Worm (Caenorhabditis elegans) whole organism, midembryonic: ENCODE measurements around the gene ile-2.

ENCODE experiments used
- T22C8.4 ChIP-seq: fragments of 200-800 bp; sonication (Bioruptor generic); IDR thresholded peaks from 2 replicates; pipeline ENCODE4 v1.3.6; 2022; ENCODE audit warnings: missing genetic modification characterization, missing compliant biosample characterization
- cog-1 ChIP-seq: sonication (generic microtip); optimal IDR thresholded peaks from 2 replicates; lab custom pipeline; 2016; ENCODE audit warnings: missing genetic modification characterization, missing compliant biosample characterization
- flt-1 ChIP-seq: fragments of 200-800 bp; sonication (Bioruptor generic); IDR thresholded peaks from 2 replicates; pipeline ENCODE4 v1.3.6; 2022; ENCODE audit warnings: missing genetic modification characterization, missing compliant biosample characterization
- klf-2 ChIP-seq: fragments of 200-800 bp; sonication (Bioruptor generic); conservative IDR thresholded peaks from 2 replicates; pipeline ENCODE4 v1.3.6; 2022; ENCODE audit warnings: missing genetic modification reagents, missing genetic modification characterization, missing compliant biosample characterization
- med-1 ChIP-seq: sonication (generic microtip); optimal IDR thresholded peaks from 2 replicates; lab custom pipeline; 2017; ENCODE audit warnings: missing genetic modification characterization, mild to moderate bottlenecking, missing compliant biosample characterization, antibody characterized with exemption, missing genetic modification reagents; ENCODE audit not compliant: insufficient read depth
- ref-1 ChIP-seq: fragments of 200-800 bp; sonication (Bioruptor generic); conservative IDR thresholded peaks from 2 replicates; pipeline ENCODE4 v1.3.6; 2022; ENCODE audit warnings: missing genetic modification reagents, missing genetic modification characterization, missing compliant biosample characterization
- tab-1 ChIP-seq: fragments of 200-800 bp; sonication (Bioruptor generic); IDR thresholded peaks from 2 replicates; pipeline ENCODE4 v1.3.6; 2022; ENCODE audit warnings: missing genetic modification characterization, missing compliant biosample characterization
- ztf-23 ChIP-seq: fragments of 200-800 bp; sonication (Bioruptor generic); IDR thresholded peaks from 2 replicates; pipeline ENCODE4 v1.3.6; 2022; ENCODE audit warnings: missing genetic modification reagents, missing genetic modification characterization, missing compliant biosample characterization
- ztf-29 ChIP-seq: fragments of 200-800 bp; sonication (Bioruptor generic); IDR thresholded peaks from 2 replicates; pipeline ENCODE4 v1.3.6; 2022; ENCODE audit warnings: missing genetic modification reagents, missing genetic modification characterization, missing compliant biosample characterization

The ile-2 gene

ce11 chrX:802478-802877 is 34.1 kb downstream of the ile-2 start, which contains the start of gene gtr-1:
Gene gtr-1 (plus strand): TSS chrX:802778.
- TF ChIP-seq klf-2 (GFP tag; lab: Robert Waterston, UW) (no peak), flt-1 (no peak), ref-1 (no peak), cog-1 (no peak), ztf-23 (GFP tag; lab: Robert Waterston, UW) (no peak), ztf-29 (no peak), med-1 (GFP tag; lab: Kevin White, UChicago) (no peak), tab-1 (no peak), T22C8.4 (GFP tag; lab: Robert Waterston, UW) (no peak)

ce11 chrX:806515-806914 is 38.1 kb downstream of the ile-2 start:
- TF ChIP-seq flt-1 = peak; percentile 87
- peak; percentile 83 for TF ChIP-seq tab-1
- peak; percentile 87 for TF ChIP-seq klf-2 (GFP tag; lab: Robert Waterston, UW)
- TF ChIP-seq T22C8.4 (GFP tag; lab: Robert Waterston, UW) = no peak
- TF ChIP-seq med-1 (GFP tag; lab: Kevin White, UChicago) = peak; percentile 57
- 0 out of 2 replicates have a peak, but pooled peaks have one; percentile 16 for TF ChIP-seq ref-1
- TF ChIP-seq cog-1 = peak; percentile 98
- TF ChIP-seq ztf-29 = peak; percentile 73
- TF ChIP-seq ztf-23 (GFP tag; lab: Robert Waterston, UW) = peak; percentile 85

DNA sequence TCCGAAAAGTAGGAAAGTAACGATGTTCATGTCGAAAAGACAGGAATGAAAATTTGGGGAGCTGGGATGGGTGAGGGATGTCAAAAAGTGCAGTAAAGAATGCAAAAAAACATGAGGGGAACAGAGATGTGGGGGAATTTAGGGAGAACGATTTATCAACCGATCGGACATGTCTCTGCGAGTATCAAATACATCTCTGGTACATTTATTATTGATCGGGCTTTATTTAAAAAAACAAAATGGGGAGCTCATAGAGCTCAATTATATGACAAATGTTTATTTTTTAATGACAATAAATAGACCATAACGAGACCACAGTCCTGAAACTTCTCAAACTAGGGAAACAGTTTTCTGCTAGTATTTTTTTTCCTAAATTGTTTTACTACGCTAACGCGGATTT is 42.3 kb downstream of the ile-2 start, which contains the start of gene F25E2.2:
F25E2.2 (minus strand) TSS at position 101 of the 400 bp plus-strand sequence.
- TF ChIP-seq ztf-29 (no peak), tab-1 (no peak), cog-1 (no peak), flt-1 (no peak)

DNA sequence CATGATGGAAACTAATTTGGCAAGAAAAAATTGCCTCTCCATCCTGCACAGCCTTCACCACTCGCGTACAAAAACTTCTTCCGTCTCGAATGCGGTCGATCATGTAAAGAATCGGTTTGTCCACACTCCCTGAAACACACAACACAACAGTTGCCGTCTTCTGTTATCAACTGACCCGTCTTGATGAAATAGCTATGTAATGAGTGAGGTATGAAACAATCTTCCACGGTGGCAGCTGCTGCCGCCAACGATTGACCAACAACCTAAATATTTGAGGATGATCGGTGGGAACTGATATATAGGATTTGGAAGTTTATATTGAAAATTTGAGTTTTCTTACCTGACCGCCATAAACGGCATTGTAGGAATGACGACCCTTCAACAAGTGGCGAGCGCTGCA is 43.9 kb downstream of the ile-2 start:
- TF ChIP-seq klf-2 (GFP tag; lab: Robert Waterston, UW) (no peak), ztf-29 (no peak), T22C8.4 (GFP tag; lab: Robert Waterston, UW) (no peak), med-1 (GFP tag; lab: Kevin White, UChicago) (no peak), flt-1 (no peak), tab-1 (no peak), cog-1 (no peak), ref-1 (no peak), ztf-23 (GFP tag; lab: Robert Waterston, UW) (no peak)

DNA sequence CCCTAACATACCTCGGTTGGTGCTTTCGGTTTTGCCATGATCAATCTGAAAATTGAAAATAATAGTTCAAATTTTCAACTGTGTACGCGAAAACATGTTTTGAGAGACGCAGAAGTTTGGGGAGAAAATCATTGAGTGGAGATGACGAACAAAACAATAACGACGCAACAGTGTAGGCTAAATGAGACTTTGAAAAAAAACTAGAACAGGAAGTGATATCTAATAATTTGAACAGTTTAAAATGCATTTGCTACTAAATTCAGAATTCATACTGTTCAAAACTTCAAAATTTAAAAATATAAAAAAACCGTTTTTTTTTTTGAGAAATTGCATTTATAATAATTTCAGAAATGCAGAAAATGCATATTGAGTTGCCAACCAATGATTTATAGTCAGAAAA is 44.7 kb downstream of the ile-2 start, which contains the start of gene F25E2.3:
F25E2.3 (minus strand) TSS at position 101 of the 400 bp plus-strand sequence.
- TF ChIP-seq cog-1 (no peak), ztf-29 (no peak), ref-1 (no peak), klf-2 (GFP tag; lab: Robert Waterston, UW) (no peak), med-1 (GFP tag; lab: Kevin White, UChicago) (no peak), ztf-23 (GFP tag; lab: Robert Waterston, UW) (no peak), T22C8.4 (GFP tag; lab: Robert Waterston, UW) (no peak), flt-1 (no peak), tab-1 (no peak)

DNA sequence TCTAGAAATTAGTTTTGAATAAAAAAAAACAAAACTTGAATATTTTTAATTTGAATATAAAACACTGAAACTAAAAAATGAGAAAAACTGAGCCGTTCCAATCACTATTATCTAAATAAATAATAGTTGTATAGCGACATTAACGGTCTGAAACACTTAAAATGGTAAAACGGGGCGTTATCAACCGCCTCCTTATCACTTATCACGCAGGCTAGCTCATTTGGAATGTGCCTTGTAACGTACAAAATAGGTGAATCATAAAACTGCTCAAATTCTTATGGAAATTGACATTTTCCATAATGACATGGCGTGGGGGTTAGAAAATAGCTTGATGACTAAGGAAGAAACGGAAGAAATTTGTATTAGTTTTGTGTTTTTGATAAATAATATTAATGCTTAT is 47.5 kb downstream of the ile-2 start, which contains the start of gene ifd-2:
ifd-2 (minus strand) TSS at position 1 of the 400 bp plus-strand sequence.
- no peak for TF ChIP-seq cog-1
- TF ChIP-seq klf-2 (GFP tag; lab: Robert Waterston, UW) = no peak
- TF ChIP-seq tab-1 = no peak
- TF ChIP-seq ztf-29 = no peak
- no peak for TF ChIP-seq flt-1
- no peak for TF ChIP-seq ztf-23 (GFP tag; lab: Robert Waterston, UW)

DNA sequence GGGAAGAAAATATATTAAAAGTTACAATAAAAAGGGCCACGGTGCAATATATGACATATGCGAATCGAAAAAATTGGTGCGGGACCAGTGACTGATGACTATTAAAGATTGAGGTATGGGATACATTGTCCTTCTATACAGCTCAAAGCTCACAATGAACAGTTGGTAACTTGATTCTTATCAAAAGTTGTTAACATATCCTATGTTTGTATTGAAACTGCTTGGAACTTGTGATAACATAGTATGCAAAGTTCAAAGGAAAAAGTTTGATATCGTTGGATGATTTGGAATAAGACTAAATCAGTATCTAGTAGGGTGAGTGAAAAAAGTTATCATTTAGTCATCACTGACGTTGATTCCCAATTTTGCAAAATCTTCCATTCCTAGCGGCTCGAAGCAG is 49.6 kb downstream of the ile-2 start:
- no peak for TF ChIP-seq ztf-23 (GFP tag; lab: Robert Waterston, UW)
- TF ChIP-seq tab-1 = no peak
- no peak for TF ChIP-seq med-1 (GFP tag; lab: Kevin White, UChicago)
- no peak for TF ChIP-seq ref-1
- no peak for TF ChIP-seq klf-2 (GFP tag; lab: Robert Waterston, UW)
- no peak for TF ChIP-seq cog-1
- no peak for TF ChIP-seq T22C8.4 (GFP tag; lab: Robert Waterston, UW)
- TF ChIP-seq flt-1 = no peak
